Fruit fly (Drosophila melanogaster): ENCODE data around the gene CG17124.

Gene CG17124

DNA sequence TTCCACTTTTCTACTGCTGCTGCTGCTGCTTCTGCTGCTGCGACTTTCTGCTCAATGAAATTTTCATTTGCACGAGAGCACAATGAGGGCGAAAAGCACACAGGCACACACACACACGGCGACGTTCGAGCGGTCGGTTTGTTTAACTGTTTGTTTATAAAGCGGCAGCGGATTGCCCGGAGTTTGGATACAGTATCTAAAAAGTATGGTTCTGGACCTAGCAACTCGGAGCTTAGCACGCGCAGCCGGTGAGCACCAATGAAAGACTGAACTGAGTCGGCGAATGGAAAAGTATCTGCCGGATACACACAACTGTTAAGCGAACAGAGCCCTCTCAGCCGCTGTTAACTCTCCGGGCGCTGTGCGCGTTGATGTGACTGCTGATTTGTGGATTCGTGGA is at the start of gene CG17124:
Gene CG17124 (minus strand): TSS at position 277 of the 400 bp plus-strand sequence.
- peak; percentile 51 for TF ChIP-seq CG17801 (GFP tag; optimal IDR thresholded peaks at IDR 0.05; ENCODE audit: partially characterized antibody)

dm6 chr2L:10801951-10802780 is 46.0 kb upstream of the CG17124 start:
- TF ChIP-seq CG17801 (GFP tag; optimal IDR thresholded peaks at IDR 0.05; ENCODE audit: partially characterized antibody), result peak; percentile 74

DNA sequence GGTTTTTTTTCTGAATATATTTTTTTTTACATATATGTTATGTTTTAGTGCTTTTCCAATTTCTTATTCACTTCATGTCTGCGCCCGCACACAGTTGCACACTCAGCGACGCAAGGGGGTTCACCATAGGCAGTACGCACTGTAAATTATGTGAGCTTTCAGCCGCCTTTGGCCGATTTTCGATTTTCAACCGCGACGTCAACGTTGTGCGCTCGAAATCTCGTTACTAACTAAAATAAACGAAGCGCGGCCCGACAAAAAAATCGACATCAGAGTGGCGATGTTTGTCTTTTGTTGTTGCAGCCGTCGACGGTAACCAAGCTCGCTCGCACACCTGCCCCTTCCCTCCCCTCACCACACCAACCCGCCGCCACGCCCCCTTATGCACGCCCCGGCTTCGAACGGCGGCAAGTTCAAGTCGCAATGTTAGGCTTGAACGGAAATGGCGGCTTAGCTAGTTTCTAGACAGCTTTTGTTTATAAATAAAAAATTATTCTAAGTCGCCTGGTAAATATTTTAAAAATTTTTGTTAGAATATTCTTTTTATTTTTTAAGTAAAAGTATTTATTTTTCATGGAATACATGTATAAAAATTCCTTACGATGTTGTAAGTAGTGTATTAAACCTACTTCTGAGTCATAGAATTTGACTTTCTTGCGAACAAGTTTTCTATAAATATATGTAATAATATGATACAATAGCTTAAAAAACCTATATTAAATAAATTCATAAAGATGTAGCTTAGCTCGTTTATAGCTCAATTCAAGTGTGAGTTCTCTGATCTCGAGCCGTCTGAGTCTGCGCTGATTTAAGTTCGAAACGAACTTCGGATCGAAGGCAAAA is 45.0 kb upstream of the CG17124 start, which contains the start of gene CG31869:
Gene CG31869 (minus strand): TSS at position 233 of the 843 bp plus-strand sequence.
- TF ChIP-seq CG17801 (GFP tag; optimal IDR thresholded peaks at IDR 0.05; ENCODE audit: partially characterized antibody), result no peak

- no peak for TF ChIP-seq CG17801 (GFP tag; optimal IDR thresholded peaks at IDR 0.05; ENCODE audit: partially characterized antibody)
Observed at dm6 chr2L:10795731-10796130, 39.6 kb upstream of the CG17124 start.

dm6 chr2L:10794032-10794431 is 37.9 kb upstream of the CG17124 start:
- TF ChIP-seq CG17801 (GFP tag; optimal IDR thresholded peaks at IDR 0.05; ENCODE audit: partially characterized antibody), result no peak

DNA sequence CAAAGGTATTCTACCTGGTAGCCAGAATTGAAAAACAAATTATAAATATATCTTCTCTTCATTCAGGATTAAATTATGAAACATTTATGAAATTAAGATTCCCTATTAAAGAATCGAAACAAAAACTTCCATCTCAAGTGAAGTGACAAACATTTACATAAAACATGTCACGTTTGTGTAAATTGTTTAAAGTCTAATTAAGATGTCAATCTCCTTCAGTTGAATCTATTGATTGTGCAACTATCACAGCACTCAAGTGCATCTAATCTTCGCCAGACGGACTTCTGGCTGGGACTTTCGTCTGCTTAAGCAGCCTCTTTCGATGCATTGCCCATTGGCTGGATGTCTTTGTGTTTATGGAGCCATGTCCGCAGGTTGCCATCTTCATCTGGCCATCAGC is 35.9 kb upstream of the CG17124 start:
- TF ChIP-seq CG17801 (GFP tag; optimal IDR thresholded peaks at IDR 0.05; ENCODE audit: partially characterized antibody), result no peak

DNA sequence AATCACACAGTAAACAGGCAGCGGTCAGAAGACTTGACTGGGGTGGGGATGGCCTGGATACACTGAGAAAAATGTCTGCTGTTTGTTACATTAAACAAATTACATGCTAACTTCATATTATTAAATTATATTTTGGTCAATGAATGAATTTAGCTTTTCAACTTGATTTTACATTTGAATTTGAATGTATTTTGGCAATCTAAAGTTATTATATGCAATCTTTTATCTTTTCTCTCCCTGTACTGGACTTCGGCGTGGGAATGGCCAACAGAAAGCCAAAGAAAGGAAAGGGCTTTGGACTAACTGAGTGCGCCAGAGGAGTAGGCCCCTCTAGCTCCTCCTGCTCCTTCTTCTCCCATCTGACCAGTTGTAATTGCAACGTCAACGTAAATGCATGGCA is 35.2 kb upstream of the CG17124 start:
- no peak for TF ChIP-seq CG17801 (GFP tag; optimal IDR thresholded peaks at IDR 0.05; ENCODE audit: partially characterized antibody)

DNA sequence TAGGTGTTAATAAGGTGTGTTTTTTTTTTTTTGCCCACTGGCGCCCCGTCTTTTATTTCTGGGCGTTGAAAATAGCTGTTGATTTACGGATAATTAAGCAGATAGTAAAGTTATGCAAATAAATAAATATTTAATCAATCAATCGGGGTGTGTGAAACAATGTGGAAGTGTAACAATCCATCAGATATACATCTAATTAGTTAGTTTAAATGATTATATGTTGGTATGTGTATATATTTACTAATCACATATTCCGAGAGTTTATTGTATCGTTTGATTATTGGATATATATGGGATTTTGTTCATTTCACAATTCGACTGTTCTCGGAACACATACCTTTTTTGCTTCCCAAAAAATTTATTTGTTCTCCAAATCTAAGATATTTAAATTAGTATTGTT is 33.8 kb upstream of the CG17124 start, which contains the start of gene CG31870:
Gene CG31870 (plus strand): TSS at position 301 of the 400 bp plus-strand sequence.
- no peak for TF ChIP-seq CG17801 (GFP tag; optimal IDR thresholded peaks at IDR 0.05; ENCODE audit: partially characterized antibody)

DNA sequence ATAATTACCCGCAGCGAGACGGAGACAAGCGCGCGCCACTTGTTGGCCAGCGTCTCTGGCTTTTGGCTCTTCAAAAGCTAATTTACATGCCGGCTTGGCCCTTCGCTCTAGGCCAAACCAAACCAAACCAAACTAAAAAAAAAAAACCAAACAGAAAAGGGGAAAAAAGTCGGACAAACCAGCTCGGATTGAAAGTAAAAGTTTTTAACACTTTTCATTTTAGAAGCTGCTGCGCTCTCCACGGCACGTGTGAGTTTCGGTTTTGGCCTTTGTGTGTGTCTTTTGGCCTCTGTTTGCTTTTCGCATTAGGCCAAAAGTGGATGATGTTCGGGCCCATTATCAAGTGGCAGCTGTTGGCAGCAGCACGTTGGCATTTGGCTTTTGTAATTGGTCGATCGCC is 25.1 kb upstream of the CG17124 start:
- TF ChIP-seq CG17801 (GFP tag; optimal IDR thresholded peaks at IDR 0.05; ENCODE audit: partially characterized antibody), result no peak

dm6 chr2L:10774041-10774440 is 17.9 kb upstream of the CG17124 start:
- TF ChIP-seq CG17801 (GFP tag; optimal IDR thresholded peaks at IDR 0.05; ENCODE audit: partially characterized antibody), result no peak

- TF ChIP-seq CG17801 (GFP tag; optimal IDR thresholded peaks at IDR 0.05; ENCODE audit: partially characterized antibody), result no peak
Observed at dm6 chr2L:10770568-10770967, 14.4 kb upstream of the CG17124 start, which contains the start of gene CG17127. Gene CG17127 (plus strand): TSS chr2L:10770868.

DNA sequence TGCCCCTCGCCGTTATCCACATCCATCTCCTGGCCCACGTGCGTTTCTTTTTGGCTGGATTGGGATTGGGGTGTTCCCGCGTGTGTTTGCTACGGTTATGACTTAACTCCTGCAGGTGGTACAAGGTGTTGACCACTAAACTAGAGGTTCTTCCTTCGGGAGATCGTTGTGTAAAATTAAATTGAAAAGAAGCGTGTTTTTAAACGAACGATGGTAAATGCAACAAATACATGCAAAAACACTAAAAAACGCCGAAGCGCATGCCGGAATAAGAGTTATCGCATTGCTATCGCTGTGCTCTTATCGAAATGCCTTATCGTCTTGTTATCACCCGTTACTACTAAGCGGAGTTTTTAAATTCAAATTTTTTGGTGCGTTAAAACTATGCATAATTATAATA is 13.6 kb upstream of the CG17124 start, which contains the start of gene CG6724:
Gene CG6724 (minus strand): TSS at position 245 of the 400 bp plus-strand sequence.
- TF ChIP-seq CG17801 (GFP tag; optimal IDR thresholded peaks at IDR 0.05; ENCODE audit: partially characterized antibody), result no peak

- TF ChIP-seq CG17801 (GFP tag; optimal IDR thresholded peaks at IDR 0.05; ENCODE audit: partially characterized antibody), result no peak
Observed at dm6 chr2L:10767597-10768188, 11.6 kb upstream of the CG17124 start, which contains the start of gene Ubc2. Gene Ubc2 (minus strand): TSS chr2L:10768006.

dm6 chr2L:10760422-10761166 is 4.5 kb upstream of the CG17124 start, which contains the start of gene CG6495:
Gene CG6495 (plus strand): TSS chr2L:10761116.
- no peak for TF ChIP-seq CG17801 (GFP tag; optimal IDR thresholded peaks at IDR 0.05; ENCODE audit: partially characterized antibody)
